Worm (Caenorhabditis elegans) whole organism, late embryonic: ENCODE measurements around the gene Y54G11A.4.

Experiments used
- C38D4.7 ChIP-seq: fragments of 200-800 bp; sonication (Bioruptor generic); optimal IDR thresholded peaks from 2 replicates; lab custom pipeline; 2018; ENCODE audit warnings: mild to moderate bottlenecking, missing genetic modification characterization, moderate library complexity, missing compliant biosample characterization
- K02D7.2 ChIP-seq: sonication (generic microtip); optimal IDR thresholded peaks from 2 replicates; lab custom pipeline; 2017; ENCODE audit warnings: mild to moderate bottlenecking, missing genetic modification characterization, missing compliant biosample characterization
- K09A11.1 ChIP-seq: sonication (generic microtip); optimal IDR thresholded peaks from 2 replicates; lab custom pipeline; 2017; ENCODE audit warnings: antibody characterized with exemption, mild to moderate bottlenecking, missing genetic modification characterization, missing compliant biosample characterization; ENCODE audit not compliant: insufficient read depth
- T23F11.4 ChIP-seq: fragments of 200-800 bp; sonication (Bioruptor generic); optimal IDR thresholded peaks from 2 replicates; lab custom pipeline; 2018; ENCODE audit warnings: mild to moderate bottlenecking, missing genetic modification characterization, missing compliant biosample characterization
- ahr-1 ChIP-seq: sonication (generic microtip); optimal IDR thresholded peaks from 2 replicates; lab custom pipeline; 2016; ENCODE audit warnings: missing genetic modification characterization, missing compliant biosample characterization
- ceh-14 ChIP-seq: sonication (generic microtip); optimal IDR thresholded peaks from 2 replicates; lab custom pipeline; 2016; ENCODE audit warnings: missing genotype, missing genetic modification characterization, missing compliant biosample characterization
- ceh-18 ChIP-seq: sonication (generic microtip); optimal IDR thresholded peaks from 2 replicates; lab custom pipeline; 2016; ENCODE audit warnings: missing genetic modification characterization, missing compliant biosample characterization
- ceh-19 ChIP-seq: fragments of 200-800 bp; sonication (Bioruptor generic); optimal IDR thresholded peaks from 2 replicates; lab custom pipeline; 2018; ENCODE audit warnings: mild to moderate bottlenecking, missing genetic modification characterization, missing compliant biosample characterization
- ceh-22 ChIP-seq: sonication (generic microtip); optimal IDR thresholded peaks from 2 replicates; lab custom pipeline; 2017; ENCODE audit warnings: missing biosample characterization, missing genetic modification characterization
- ceh-31 ChIP-seq: sonication (generic microtip); optimal IDR thresholded peaks from 2 replicates; lab custom pipeline; 2016; ENCODE audit warnings: missing genetic modification characterization, missing compliant biosample characterization
- ceh-45 ChIP-seq: fragments of 200-800 bp; sonication (Bioruptor generic); IDR thresholded peaks from 2 replicates; pipeline ENCODE4 v1.3.6; 2022; ENCODE audit warnings: missing genetic modification reagents, missing genetic modification characterization, missing compliant biosample characterization
- ceh-48 ChIP-seq: sonication (generic microtip); optimal IDR thresholded peaks from 2 replicates; lab custom pipeline; 2016; ENCODE audit warnings: missing genetic modification characterization, inconsistent platforms, missing compliant biosample characterization
- ceh-6 ChIP-seq: fragments of 200-800 bp; sonication (Bioruptor generic); optimal IDR thresholded peaks from 2 replicates; lab custom pipeline; 2018; ENCODE audit warnings: mild to moderate bottlenecking, missing genetic modification characterization, missing compliant biosample characterization
- ceh-9 ChIP-seq: sonication (generic microtip); optimal IDR thresholded peaks from 2 replicates; lab custom pipeline; 2016; ENCODE audit warnings: mild to moderate bottlenecking, missing genetic modification characterization, inconsistent platforms, missing compliant biosample characterization
- che-1 ChIP-seq: sonication (generic microtip); optimal IDR thresholded peaks from 2 replicates; lab custom pipeline; 2016; ENCODE audit warnings: mild to moderate bottlenecking, missing genetic modification characterization, missing compliant biosample characterization
- dmd-4 ChIP-seq: sonication (generic microtip); optimal IDR thresholded peaks from 2 replicates; lab custom pipeline; 2016; ENCODE audit warnings: borderline replicate concordance, missing genetic modification characterization, missing compliant biosample characterization
- elt-2 ChIP-seq: sonication (generic microtip); optimal IDR thresholded peaks from 2 replicates; lab custom pipeline; 2016; ENCODE audit warnings: missing genetic modification reagents, missing genetic modification characterization, missing compliant biosample characterization
- ets-4 ChIP-seq: sonication (generic microtip); optimal IDR thresholded peaks from 2 replicates; lab custom pipeline; 2016; ENCODE audit warnings: missing genetic modification characterization, missing compliant biosample characterization
- eyg-1 ChIP-seq: sonication (generic microtip); optimal IDR thresholded peaks from 2 replicates; lab custom pipeline; 2016; ENCODE audit warnings: missing genotype, missing genetic modification characterization, missing compliant biosample characterization
- fax-1 ChIP-seq: sonication (generic microtip); optimal IDR thresholded peaks from 2 replicates; lab custom pipeline; 2016; ENCODE audit warnings: missing genotype, missing genetic modification characterization, missing compliant biosample characterization
- fkh-10 ChIP-seq: fragments of 150-350 bp; optimal IDR thresholded peaks from 2 replicates; lab custom pipeline; 2014; ENCODE audit warnings: missing biosample characterization, missing genetic modification reagents, missing genetic modification characterization
- fkh-6 ChIP-seq: sonication (generic microtip); optimal IDR thresholded peaks from 2 replicates; lab custom pipeline; 2016; ENCODE audit warnings: missing genetic modification characterization, missing compliant biosample characterization
- gmeb-2 ChIP-seq: sonication (generic microtip); optimal IDR thresholded peaks from 2 replicates; lab custom pipeline; 2016; ENCODE audit warnings: missing genetic modification characterization, inconsistent platforms, missing compliant biosample characterization
- hlh-13 ChIP-seq: fragments of 200-800 bp; sonication (Bioruptor generic); optimal IDR thresholded peaks from 2 replicates; lab custom pipeline; 2018; ENCODE audit warnings: mild to moderate bottlenecking, missing genetic modification characterization, missing compliant biosample characterization
- hlh-15 ChIP-seq: sonication (generic microtip); optimal IDR thresholded peaks from 2 replicates; lab custom pipeline; 2016; ENCODE audit warnings: missing genetic modification characterization, missing compliant biosample characterization
- hlh-30 ChIP-seq: sonication (generic microtip); optimal IDR thresholded peaks from 2 replicates; lab custom pipeline; 2017; ENCODE audit warnings: antibody characterized with exemption, missing genetic modification characterization, missing compliant biosample characterization; ENCODE audit not compliant: insufficient read depth
- hlh-8 ChIP-seq: sonication (generic microtip); optimal IDR thresholded peaks from 2 replicates; lab custom pipeline; 2016; ENCODE audit warnings: missing genotype, missing genetic modification characterization, missing compliant biosample characterization
- lin-11 ChIP-seq: fragments of 200-800 bp; sonication (Bioruptor generic); optimal IDR thresholded peaks from 2 replicates; lab custom pipeline; 2018; ENCODE audit warnings: mild to moderate bottlenecking, missing genetic modification characterization, missing compliant biosample characterization
- mec-3 ChIP-seq: sonication (generic microtip); optimal IDR thresholded peaks from 2 replicates; lab custom pipeline; 2016; ENCODE audit warnings: borderline replicate concordance, missing genetic modification characterization, missing compliant biosample characterization
- nfya-1 ChIP-seq: sonication (generic microtip); optimal IDR thresholded peaks from 2 replicates; lab custom pipeline; 2017; ENCODE audit warnings: missing genetic modification characterization, mild to moderate bottlenecking, missing compliant biosample characterization, antibody characterized with exemption, moderate library complexity
- nhr-11 ChIP-seq: fragments of 150-350 bp; optimal IDR thresholded peaks from 2 replicates; lab custom pipeline; 2014; ENCODE audit warnings: missing biosample characterization, missing genetic modification characterization
- odd-2 ChIP-seq: sonication (generic microtip); optimal IDR thresholded peaks from 2 replicates; lab custom pipeline; 2017; ENCODE audit warnings: antibody characterized with exemption, mild to moderate bottlenecking, missing genetic modification characterization, missing compliant biosample characterization
- pag-3 ChIP-seq: sonication (generic microtip); optimal IDR thresholded peaks from 2 replicates; lab custom pipeline; 2016; ENCODE audit warnings: missing compliant biosample characterization, missing genetic modification characterization, borderline replicate concordance
- pat-9 ChIP-seq: fragments of 200-800 bp; sonication (Bioruptor generic); optimal IDR thresholded peaks from 2 replicates; lab custom pipeline; 2018; ENCODE audit warnings: mild to moderate bottlenecking, missing genetic modification characterization, moderate library complexity, missing compliant biosample characterization
- pax-1 ChIP-seq: fragments of 150-350 bp; optimal IDR thresholded peaks from 2 replicates; lab custom pipeline; 2014; ENCODE audit warnings: missing biosample characterization, missing genetic modification characterization
- pha-2 ChIP-seq: sonication (generic microtip); optimal IDR thresholded peaks from 2 replicates; lab custom pipeline; 2017; ENCODE audit warnings: mild to moderate bottlenecking, missing genetic modification characterization, missing compliant biosample characterization
- pqm-1 ChIP-seq: sonication (generic microtip); optimal IDR thresholded peaks from 2 replicates; lab custom pipeline; 2016; ENCODE audit warnings: missing genetic modification characterization, missing compliant biosample characterization
- pros-1 ChIP-seq: fragments of 150-350 bp; optimal IDR thresholded peaks from 2 replicates; lab custom pipeline; 2014; ENCODE audit warnings: missing biosample characterization, missing genetic modification reagents, missing genetic modification characterization
- rnt-1 ChIP-seq: sonication (generic microtip); optimal IDR thresholded peaks from 2 replicates; lab custom pipeline; 2016; ENCODE audit warnings: missing genetic modification characterization, missing compliant biosample characterization
- sox-2 ChIP-seq: fragments of 200-800 bp; sonication (Bioruptor generic); IDR thresholded peaks from 2 replicates; pipeline ENCODE4 v1.3.6; 2022; ENCODE audit warnings: missing genetic modification reagents, missing genetic modification characterization, missing compliant biosample characterization
- sox-4 ChIP-seq: sonication (generic microtip); optimal IDR thresholded peaks from 2 replicates; lab custom pipeline; 2017; ENCODE audit warnings: mild to moderate bottlenecking, missing genetic modification characterization, inconsistent platforms, missing compliant biosample characterization
- syd-9 ChIP-seq: sonication (generic microtip); optimal IDR thresholded peaks from 2 replicates; lab custom pipeline; 2016; ENCODE audit warnings: mild to moderate bottlenecking, missing genetic modification characterization, moderate library complexity, missing compliant biosample characterization
- unc-3 ChIP-seq, 2 experiments: fragments of 200-800 bp in 1 of 2; sonication (Bioruptor generic) in 1 of 2; sonication (generic microtip) in 1 of 2; conservative IDR thresholded peaks in 1 of 2; optimal IDR thresholded peaks in 1 of 2; 2 replicates each; pipeline versions ENCODE4 v1.3.6 to Lab custom; 2016 to 2022; ENCODE audit warnings: missing compliant biosample characterization in 2 of 2, missing genetic modification characterization in 2 of 2, missing genetic modification reagents in 1 of 2
- unc-42 ChIP-seq: sonication (generic microtip); optimal IDR thresholded peaks from 2 replicates; lab custom pipeline; 2016; ENCODE audit warnings: missing genotype, missing genetic modification characterization, missing compliant biosample characterization
- unc-55 ChIP-seq: sonication (generic microtip); optimal IDR thresholded peaks from 2 replicates; lab custom pipeline; 2017; ENCODE audit warnings: missing biosample characterization, missing genetic modification reagents, missing genetic modification characterization
- unc-86 ChIP-seq: sonication (generic microtip); optimal IDR thresholded peaks from 2 replicates; lab custom pipeline; 2016; ENCODE audit warnings: missing genetic modification characterization, missing compliant biosample characterization

The Y54G11A.4 gene

DNA sequence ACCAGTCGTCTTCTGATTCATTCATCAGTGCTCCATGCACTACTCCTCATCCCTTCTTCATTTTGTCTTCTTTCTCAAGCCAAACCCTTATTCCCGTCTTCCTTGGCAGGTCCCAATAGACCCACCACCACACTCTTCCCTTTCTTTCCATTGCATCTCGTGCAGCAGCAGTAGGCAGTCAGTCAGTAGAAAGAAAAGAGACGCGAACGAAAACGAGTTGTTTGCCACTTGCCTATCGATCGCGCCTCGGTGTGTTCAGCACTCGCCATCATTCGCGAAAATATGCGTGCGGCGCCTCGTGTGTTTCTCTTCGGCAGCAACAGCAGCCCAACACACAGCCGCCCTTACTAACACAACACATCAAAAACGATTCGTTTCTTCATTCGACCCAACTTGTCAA lies 43.1 kb upstream of the Y54G11A.4 start (continued):
- TF ChIP-seq pros-1, result no peak
- TF ChIP-seq hlh-15 (tag; lab: Kevin White, UChicago), result no peak
- no peak for TF ChIP-seq che-1 (tag; lab: Kevin White, UChicago)
- TF ChIP-seq fkh-6 (tag; lab: Kevin White, UChicago), result no peak
- no peak for TF ChIP-seq ceh-18 (tag; lab: Kevin White, UChicago)
- no peak for TF ChIP-seq pqm-1 (tag; lab: Kevin White, UChicago)
- TF ChIP-seq gmeb-2 (tag; lab: Kevin White, UChicago), result no peak
- TF ChIP-seq eyg-1 (tag; lab: Kevin White, UChicago), result no peak
- peak; percentile 52 for TF ChIP-seq mec-3 (tag; lab: Kevin White, UChicago)
- TF ChIP-seq nfya-1 (tag; lab: Kevin White, UChicago), result peak; percentile 76
- TF ChIP-seq unc-42 (tag; lab: Kevin White, UChicago), result peak; percentile 40
- peak; percentile 28 for TF ChIP-seq dmd-4 (tag; lab: Kevin White, UChicago)
- no peak for TF ChIP-seq pha-2 (tag; lab: Kevin White, UChicago)
- no peak for TF ChIP-seq fax-1 (tag; lab: Kevin White, UChicago)
- TF ChIP-seq C38D4.7 (GFP tag; lab: Kevin White, UChicago), result no peak
- TF ChIP-seq nhr-11 (tag; lab: Kevin White, UChicago), result no peak
- no peak for TF ChIP-seq sox-2 (GFP tag; lab: Robert Waterston, UW)
- TF ChIP-seq unc-55, result no peak
- TF ChIP-seq ceh-45 (GFP tag; lab: Robert Waterston, UW), result no peak
- no peak for TF ChIP-seq unc-3 (GFP tag; conservative IDR thresholded peaks at IDR 0.05; lab: Robert Waterston, UW)
- TF ChIP-seq unc-3 (tag; optimal IDR thresholded peaks at IDR 0.05; lab: Kevin White, UChicago), result no peak
- no peak for TF ChIP-seq syd-9 (tag; lab: Kevin White, UChicago)
- TF ChIP-seq ceh-9 (tag; lab: Kevin White, UChicago), result no peak
- TF ChIP-seq ets-4 (tag; lab: Kevin White, UChicago), result no peak
- TF ChIP-seq ceh-48, result peak; percentile 68
- TF ChIP-seq lin-11 (tag; lab: Kevin White, UChicago), result peak; percentile 29
- TF ChIP-seq sox-4 (tag; lab: Kevin White, UChicago), result no peak
- TF ChIP-seq K09A11.1 (tag; lab: Kevin White, UChicago), result no peak
- no peak for TF ChIP-seq elt-2 (tag; lab: Kevin White, UChicago)

DNA sequence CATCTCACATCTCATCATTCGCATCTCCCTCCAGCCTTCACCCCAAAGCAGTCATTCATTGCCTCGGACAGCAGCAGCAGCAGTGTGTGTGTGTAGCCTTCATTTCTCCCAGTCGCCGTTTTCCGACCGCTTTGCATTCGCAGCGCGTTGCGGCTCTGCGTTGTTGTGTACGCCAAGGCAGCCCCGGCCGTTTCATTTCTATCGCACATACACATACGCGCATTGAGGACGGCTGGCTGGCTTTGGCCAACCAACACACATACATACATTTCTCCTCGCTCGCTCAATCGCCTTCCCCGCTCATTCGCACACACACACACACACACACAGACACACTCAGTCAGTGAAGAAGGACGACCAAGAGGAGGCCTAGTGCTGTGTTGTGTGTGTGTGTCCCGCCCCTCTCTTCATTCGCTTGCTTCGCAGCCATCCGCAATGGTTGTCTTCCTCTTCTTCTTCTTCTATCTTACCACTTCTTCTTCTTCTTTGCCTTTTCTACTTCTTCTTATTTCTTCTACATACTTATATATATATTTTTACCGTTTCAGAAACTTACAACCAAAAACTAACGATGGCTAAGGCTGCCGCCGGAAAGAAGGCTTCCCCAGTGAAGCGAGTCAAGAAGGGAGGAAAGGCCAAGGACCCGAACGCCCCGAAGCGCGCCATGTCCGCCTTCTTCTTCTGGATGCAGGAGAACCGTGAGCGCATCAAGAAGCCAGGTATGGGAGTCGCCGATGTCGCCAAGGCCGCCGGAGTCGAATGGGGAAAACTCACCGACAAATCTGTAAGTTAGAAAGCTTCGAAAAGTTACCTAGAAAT lies 42.3 kb upstream of the Y54G11A.4 start, which contains the start of gene hmg-1.1:
TSS of gene hmg-1.1 (plus strand) at position 549 of the 819 bp plus-strand sequence.
- TF ChIP-seq pax-1 (no peak), pag-3 (no peak), K09A11.1 (tag; lab: Kevin White, UChicago) (no peak), unc-86 (tag; lab: Kevin White, UChicago) (no peak), K02D7.2 (tag; lab: Kevin White, UChicago) (no peak), hlh-30 (peak; percentile 57), C38D4.7 (GFP tag; lab: Kevin White, UChicago) (peak; percentile 46), ceh-22 (tag; lab: Kevin White, UChicago) (peak; percentile 74), nhr-11 (tag; lab: Kevin White, UChicago) (no peak), ceh-9 (tag; lab: Kevin White, UChicago) (no peak), ceh-19 (peak; percentile 85), ahr-1 (no peak), odd-2 (tag; lab: Kevin White, UChicago) (no peak), ceh-14 (peak; percentile 82), hlh-13 (GFP tag; lab: Kevin White, UChicago) (peak; percentile 17), ceh-6 (GFP tag; lab: Kevin White, UChicago) (peak; percentile 64), pqm-1 (tag; lab: Kevin White, UChicago) (no peak), lin-11 (tag; lab: Kevin White, UChicago) (peak; percentile 19), rnt-1 (tag; lab: Kevin White, UChicago) (peak; percentile 91), fkh-10 (no peak), T23F11.4 (GFP tag; lab: Kevin White, UChicago) (no peak), unc-55 (peak; percentile 76), ceh-31 (tag; lab: Kevin White, UChicago) (peak; percentile 87), dmd-4 (tag; lab: Kevin White, UChicago) (peak; percentile 53), unc-3 (GFP tag; conservative IDR thresholded peaks at IDR 0.05; lab: Robert Waterston, UW) (peak; percentile 16; the same call in 1 of the 2 replicates), unc-3 (tag; optimal IDR thresholded peaks at IDR 0.05; lab: Kevin White, UChicago) (no peak), hlh-8 (peak; percentile 19), pat-9 (tag; lab: Kevin White, UChicago) (no peak), ets-4 (tag; lab: Kevin White, UChicago) (peak; percentile 58), ceh-48 (no peak), gmeb-2 (tag; lab: Kevin White, UChicago) (no peak)
